Worm (Caenorhabditis elegans): ENCODE data around the gene uda-1.

uda-1 gene

DNA sequence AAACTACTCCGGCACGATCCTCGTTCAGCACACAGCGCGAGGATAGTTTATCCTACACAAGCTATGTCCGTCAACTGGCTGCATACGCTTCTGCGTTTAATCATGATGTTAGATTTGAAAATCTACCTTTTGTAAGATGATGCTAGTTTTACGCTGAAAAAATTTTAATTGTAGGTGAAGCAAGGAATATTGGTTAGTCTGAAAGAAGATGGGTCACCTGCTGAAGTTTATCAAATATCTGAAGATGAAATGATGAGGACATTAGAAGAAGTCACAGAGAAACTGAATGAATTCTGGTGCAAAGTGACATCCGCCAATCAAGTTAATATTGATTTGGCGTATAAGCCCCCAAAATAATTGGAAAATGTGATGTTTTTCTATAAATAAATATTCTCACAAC, 21.0 kb upstream of the uda-1 start:
- TF ChIP-seq sox-4 (tag; optimal IDR thresholded peaks at IDR 0.05), result no peak
- TF ChIP-seq zip-5 (tag; optimal IDR thresholded peaks at IDR 0.05), result no peak
- no peak for TF ChIP-seq hlh-8 (tag; optimal IDR thresholded peaks at IDR 0.05)
- TF ChIP-seq hlh-13 (GFP tag; optimal IDR thresholded peaks at IDR 0.05), result no peak
- TF ChIP-seq ceh-18 (tag; optimal IDR thresholded peaks at IDR 0.05), result no peak
- no peak for TF ChIP-seq ceh-2 (tag; optimal IDR thresholded peaks at IDR 0.05)
- TF ChIP-seq unc-86 (tag; optimal IDR thresholded peaks at IDR 0.05), result no peak
- no peak for TF ChIP-seq Y22D7AL.16 (tag; optimal IDR thresholded peaks at IDR 0.05)
- TF ChIP-seq nhr-11 (tag; optimal IDR thresholded peaks at IDR 0.05), result no peak
- TF ChIP-seq odd-2 (tag; optimal IDR thresholded peaks at IDR 0.05), result no peak
- TF ChIP-seq gmeb-2 (tag; optimal IDR thresholded peaks at IDR 0.05), result no peak
- no peak for TF ChIP-seq elt-4 (tag; optimal IDR thresholded peaks at IDR 0.05)
- TF ChIP-seq pag-3 (tag; optimal IDR thresholded peaks at IDR 0.05; ENCODE audit: borderline replicate concordance), result no peak
- TF ChIP-seq hlh-30 (tag; optimal IDR thresholded peaks at IDR 0.05; ENCODE audit: insufficient read depth), result no peak
- no peak for TF ChIP-seq eyg-1 (tag; optimal IDR thresholded peaks at IDR 0.05)
- no peak for TF ChIP-seq nhr-232 (tag; optimal IDR thresholded peaks at IDR 0.05)
- TF ChIP-seq ceh-30 (tag; optimal IDR thresholded peaks at IDR 0.05), result no peak
- no peak for TF ChIP-seq ceh-34 (tag; optimal IDR thresholded peaks at IDR 0.05)
- no peak for TF ChIP-seq elt-2 (tag; optimal IDR thresholded peaks at IDR 0.05)
- no peak for TF ChIP-seq ceh-19 (GFP tag; optimal IDR thresholded peaks at IDR 0.05)

DNA sequence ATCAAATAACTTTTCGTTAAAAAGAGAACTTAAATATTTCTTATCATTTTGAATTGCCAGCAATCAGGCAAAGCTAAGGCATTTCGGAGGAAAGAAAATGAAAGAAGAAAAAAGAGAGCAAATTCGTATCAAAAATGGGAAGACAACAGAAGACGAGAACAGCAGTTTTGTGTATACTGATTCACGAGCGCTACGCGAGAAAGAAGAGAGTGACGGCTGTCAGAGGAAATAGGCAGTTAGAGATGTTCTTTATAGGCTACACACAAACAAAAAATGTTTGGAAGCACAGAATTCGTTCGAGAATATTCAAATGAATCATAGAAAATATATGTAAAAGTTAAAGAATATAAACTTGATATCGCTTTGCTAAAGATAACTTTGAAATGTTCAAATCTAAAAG, 19.7 kb upstream of the uda-1 start:
- no peak for TF ChIP-seq unc-42 (tag; optimal IDR thresholded peaks at IDR 0.05)

DNA sequence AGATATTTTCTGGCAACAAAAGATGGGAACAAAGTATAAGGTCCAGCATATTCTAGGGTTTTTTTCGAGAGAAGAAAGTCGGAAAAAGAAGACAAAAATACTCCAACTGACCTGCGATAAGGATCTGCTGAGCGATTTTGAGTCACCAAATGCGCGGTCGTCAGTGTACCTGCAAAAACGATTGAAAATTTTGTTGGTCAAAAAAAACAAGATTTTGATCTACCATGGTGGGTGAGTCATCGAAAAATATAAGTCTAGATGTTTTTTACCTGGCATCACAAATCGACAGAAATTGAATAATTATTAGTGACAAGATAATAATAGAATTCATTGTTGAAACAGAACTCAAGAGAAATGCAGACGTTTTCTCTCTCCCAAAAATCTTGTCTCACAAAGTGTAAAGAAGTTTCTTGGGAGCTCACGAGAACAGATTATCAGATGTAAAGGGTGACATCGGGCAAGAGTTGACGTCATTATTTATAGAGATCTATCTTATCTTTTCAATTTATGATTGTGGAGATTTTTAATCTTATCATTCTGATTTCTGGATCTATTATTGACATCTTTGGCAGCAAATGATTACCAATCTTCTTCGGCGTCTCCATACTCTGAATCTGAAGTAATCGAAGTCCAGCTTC, 19.2 kb upstream of the uda-1 start:
- TF ChIP-seq unc-55 (GFP tag; optimal IDR thresholded peaks at IDR 0.05) (no peak), ceh-9 (tag; optimal IDR thresholded peaks at IDR 0.05) (no peak), unc-3 (GFP tag; conservative IDR thresholded peaks at IDR 0.05) (no peak), unc-3 (tag; optimal IDR thresholded peaks at IDR 0.05) (no peak), ztf-16 (tag; optimal IDR thresholded peaks at IDR 0.05) (no peak), pha-4 (tag; optimal IDR thresholded peaks at IDR 0.05) (no peak), fkh-6 (tag; optimal IDR thresholded peaks at IDR 0.05) (no peak), eyg-1 (tag; optimal IDR thresholded peaks at IDR 0.05) (no peak), rnt-1 (tag; optimal IDR thresholded peaks at IDR 0.05) (no peak), sox-4 (tag; optimal IDR thresholded peaks at IDR 0.05) (no peak), ahr-1 (tag; optimal IDR thresholded peaks at IDR 0.05) (no peak), K02D7.2 (tag; optimal IDR thresholded peaks at IDR 0.05) (no peak)

DNA sequence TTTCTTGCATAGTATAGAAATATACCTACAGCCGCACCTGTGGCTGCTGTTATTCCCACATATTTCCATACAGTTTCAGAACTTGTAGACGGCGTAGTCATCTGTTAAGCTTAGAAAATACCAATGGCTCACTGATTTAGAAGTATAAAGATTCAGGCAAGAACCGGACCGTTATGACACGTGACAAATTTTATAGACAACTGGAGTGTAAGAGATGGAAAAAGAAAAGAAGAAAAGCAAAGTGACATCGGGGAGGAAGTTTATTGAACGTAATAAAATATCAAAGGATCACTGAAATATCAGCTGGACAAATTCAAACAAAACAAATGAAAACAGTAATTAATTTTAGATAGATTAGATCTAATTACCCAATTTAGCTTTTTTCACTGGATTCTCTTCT, 18.4 kb upstream of the uda-1 start, which contains the start of gene rmd-2:
Gene rmd-2 (minus strand): TSS at position 101 of the 400 bp plus-strand sequence.
- TF ChIP-seq hlh-13 (GFP tag; optimal IDR thresholded peaks at IDR 0.05) (no peak), madf-2 (tag; optimal IDR thresholded peaks at IDR 0.05) (no peak), hlh-30 (tag; optimal IDR thresholded peaks at IDR 0.05; ENCODE audit: insufficient read depth) (peak; percentile 28), ceh-9 (tag; optimal IDR thresholded peaks at IDR 0.05) (no peak)

DNA sequence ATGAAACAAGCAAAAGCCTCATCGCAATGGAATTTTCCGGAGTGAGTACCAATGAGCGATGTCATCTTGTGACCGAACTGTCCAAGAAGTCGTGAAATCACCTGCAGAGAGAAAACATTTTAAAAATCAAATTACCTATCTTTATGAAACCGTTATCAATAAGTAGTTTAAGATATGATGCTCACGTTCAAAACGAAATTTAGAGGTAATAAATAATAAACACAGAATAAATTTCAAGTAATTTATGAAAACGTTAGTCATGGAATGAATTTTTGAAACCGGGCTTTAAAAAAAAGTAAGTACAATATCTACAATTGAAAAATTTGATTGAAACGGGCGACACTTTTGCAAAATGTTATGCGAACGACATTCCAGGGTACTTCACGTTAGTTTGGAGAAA, 16.9 kb upstream of the uda-1 start, which contains the start of gene C27H6.8:
Gene C27H6.8 (minus strand): TSS at position 101 of the 400 bp plus-strand sequence.
- no peak for TF ChIP-seq nhr-11 (tag; optimal IDR thresholded peaks at IDR 0.05)
- no peak for TF ChIP-seq ztf-16 (tag; optimal IDR thresholded peaks at IDR 0.05)
- no peak for TF ChIP-seq pqm-1 (tag; optimal IDR thresholded peaks at IDR 0.05)
- no peak for TF ChIP-seq nhr-232 (tag; optimal IDR thresholded peaks at IDR 0.05)
- no peak for TF ChIP-seq ttx-3 (tag; optimal IDR thresholded peaks at IDR 0.05)
- TF ChIP-seq odd-2 (tag; optimal IDR thresholded peaks at IDR 0.05), result no peak
- no peak for TF ChIP-seq lim-6 (tag; optimal IDR thresholded peaks at IDR 0.05)
- no peak for TF ChIP-seq hlh-6 (tag; optimal IDR thresholded peaks at IDR 0.05)
- TF ChIP-seq fkh-6 (tag; optimal IDR thresholded peaks at IDR 0.05), result no peak
- no peak for TF ChIP-seq tbx-7 (tag; optimal IDR thresholded peaks at IDR 0.05)

Data from whole organism, late embryonic.